Worm (Caenorhabditis elegans): ENCODE measurements around the gene K04C2.3.

ce11 chrIII:6871067-6871466, 1.8 kb upstream of the K04C2.3 start:
- TF ChIP-seq ztf-4 (tag; optimal IDR thresholded peaks at IDR 0.05) (no peak), elt-1 (tag; optimal IDR thresholded peaks at IDR 0.05) (no peak), elt-3 (tag; optimal IDR thresholded peaks at IDR 0.05) (no peak), Y55F3AM.14 (GFP tag; optimal IDR thresholded peaks at IDR 0.05) (no peak), nhr-23 (tag; optimal IDR thresholded peaks at IDR 0.05) (no peak), unc-39 (tag; optimal IDR thresholded peaks at IDR 0.05) (no peak), peb-1 (tag; optimal IDR thresholded peaks at IDR 0.05) (no peak), egl-27 (tag; optimal IDR thresholded peaks at IDR 0.05) (no peak)

Data from whole organism, L2 larva.